Fruit fly (Drosophila melanogaster): Measurements from ENCODE around the gene CG13059.

dm6 chr3L:16337739-16338138, 14.3 kb downstream of the CG13059 start:
- no peak for TF ChIP-seq CG8478 (optimal IDR thresholded peaks at IDR 0.05)
- no peak for TF ChIP-seq CTCF (optimal IDR thresholded peaks at IDR 0.05)

All from S2 (cell line).